Worm (Caenorhabditis elegans): Measurements from ENCODE around the gene lin-3.

lin-3 gene

DNA sequence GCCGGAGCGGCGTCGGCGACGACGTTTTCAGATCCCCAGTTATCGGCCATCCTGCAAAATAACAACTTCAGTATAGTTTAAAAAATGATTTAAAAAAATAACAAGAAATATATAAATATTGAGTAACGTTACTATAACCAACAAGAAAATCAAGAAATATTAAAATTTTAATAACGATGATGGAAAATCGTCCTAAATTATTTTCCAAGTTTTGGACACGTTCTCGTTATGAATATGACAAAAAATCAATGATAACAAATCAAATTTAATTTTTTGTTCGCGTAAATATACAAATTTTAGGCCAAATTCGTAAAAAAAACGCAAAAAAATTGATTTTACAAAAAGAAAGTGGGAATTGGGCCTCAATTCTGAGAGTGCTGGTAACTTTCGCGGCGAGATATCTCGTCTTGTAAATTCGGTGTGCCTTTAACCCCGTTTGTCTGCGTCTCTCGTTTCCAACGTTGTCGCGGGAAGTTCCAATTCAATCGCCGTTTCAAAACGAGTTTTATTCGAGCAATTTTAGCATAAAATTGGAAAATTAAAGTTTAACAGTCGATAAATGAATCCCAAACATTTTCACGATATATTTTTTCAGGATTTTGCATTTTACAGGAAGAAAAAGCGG, 57.0 kb downstream of the lin-3 start, which contains the start of gene rps-5:
TSS of gene rps-5 (minus strand) at position 51 of the 625 bp plus-strand sequence.
- TF ChIP-seq pes-1 (GFP tag; IDR thresholded peaks at IDR 0.05) (no peak), hnd-1 (tag; optimal IDR thresholded peaks at IDR 0.05) (no peak), ceh-13 (GFP tag; optimal IDR thresholded peaks at IDR 0.05) (no peak), tbx-37 (GFP tag; conservative IDR thresholded peaks at IDR 0.05) (no peak), B0310.2 (tag; optimal IDR thresholded peaks at IDR 0.05) (no peak), hmg-4 (GFP tag; optimal IDR thresholded peaks at IDR 0.05) (no peak), flt-1 (GFP tag; IDR thresholded peaks at IDR 0.05) (no peak), scrt-1 (GFP tag; IDR thresholded peaks at IDR 0.05) (no peak), F13C5.2 (tag; optimal IDR thresholded peaks at IDR 0.05) (no peak), hmbx-1 (tag; optimal IDR thresholded peaks at IDR 0.05) (no peak), ama-1 (optimal IDR thresholded peaks at IDR 0.05) (no peak)

DNA sequence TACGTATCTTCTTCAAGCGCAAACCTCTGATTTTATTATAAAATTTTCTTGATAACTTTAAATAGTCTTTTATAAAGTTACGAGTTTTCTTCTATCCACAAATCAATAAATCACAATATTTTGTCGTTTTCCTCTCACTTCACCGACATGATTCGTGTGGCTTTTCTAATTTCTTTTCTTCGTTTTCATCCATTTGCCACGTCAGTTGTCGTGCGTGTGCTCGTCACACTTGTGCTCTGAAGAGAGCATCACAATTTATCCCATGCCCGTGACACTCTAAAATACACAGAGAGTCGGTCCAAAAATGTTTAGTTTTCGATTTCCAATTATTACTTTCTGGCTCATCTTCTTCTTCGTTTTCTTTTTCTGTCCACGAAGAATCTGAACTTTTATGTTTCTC, 57.8 kb downstream of the lin-3 start:
- no peak for TF ChIP-seq tbx-11 (GFP tag; IDR thresholded peaks at IDR 0.05)
- TF ChIP-seq scrt-1 (GFP tag; IDR thresholded peaks at IDR 0.05) = no peak
- TF ChIP-seq ceh-13 (GFP tag; optimal IDR thresholded peaks at IDR 0.05) = no peak
- TF ChIP-seq ama-1 (optimal IDR thresholded peaks at IDR 0.05) = no peak
- TF ChIP-seq ets-7 (tag; optimal IDR thresholded peaks at IDR 0.05) = no peak
- no peak for TF ChIP-seq sea-1 (GFP tag; conservative IDR thresholded peaks at IDR 0.05)
- TF ChIP-seq tbx-37 (GFP tag; conservative IDR thresholded peaks at IDR 0.05) = no peak
- TF ChIP-seq B0310.2 (tag; optimal IDR thresholded peaks at IDR 0.05) = no peak
- no peak for TF ChIP-seq F13C5.2 (tag; optimal IDR thresholded peaks at IDR 0.05)
- TF ChIP-seq ceh-36 (tag; optimal IDR thresholded peaks at IDR 0.05) = no peak
- TF ChIP-seq flt-1 (GFP tag; IDR thresholded peaks at IDR 0.05) = no peak
- no peak for TF ChIP-seq hmg-4 (GFP tag; optimal IDR thresholded peaks at IDR 0.05)
- TF ChIP-seq pes-1 (GFP tag; IDR thresholded peaks at IDR 0.05) = no peak
- no peak for TF ChIP-seq hmbx-1 (tag; optimal IDR thresholded peaks at IDR 0.05)
- TF ChIP-seq aly-1 (tag; optimal IDR thresholded peaks at IDR 0.05) = no peak
- TF ChIP-seq tra-4 (tag; optimal IDR thresholded peaks at IDR 0.05) = no peak
- no peak for TF ChIP-seq hnd-1 (tag; optimal IDR thresholded peaks at IDR 0.05)

DNA sequence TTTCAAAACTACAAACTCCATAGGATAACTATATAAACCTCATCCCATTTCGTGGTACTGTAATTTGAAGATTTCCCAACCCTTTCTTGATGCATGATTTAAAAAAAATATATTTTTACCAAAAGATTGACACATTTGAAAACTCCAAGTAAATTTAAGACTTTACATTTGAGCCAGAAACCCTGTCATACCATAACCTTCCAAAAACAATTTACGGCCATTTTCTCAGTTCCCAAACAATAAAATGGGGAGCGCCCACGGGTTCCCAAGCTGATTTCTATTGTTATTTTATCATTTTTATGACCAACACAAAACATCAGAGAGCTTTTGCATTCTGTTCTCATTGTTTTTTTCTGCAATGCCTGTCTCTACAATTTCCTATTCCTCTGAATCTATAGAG, 58.5 kb downstream of the lin-3 start, which contains the start of gene clc-9:
TSS of gene clc-9 (plus strand) at position 301 of the 400 bp plus-strand sequence.
- TF ChIP-seq F13C5.2 (tag; optimal IDR thresholded peaks at IDR 0.05) = no peak

Data from whole organism, early embryonic.